Fruit fly (Drosophila melanogaster) whole organism, embryonic: ENCODE data around the gene CG43117.

Experiments used
- BtbVII ChIP-seq: fragments of 200-800 bp; sonication (Bioruptor generic); optimal IDR thresholded peaks from 3 replicates; lab custom pipeline; 2017; ENCODE audit warnings: missing biosample characterization, mild to moderate bottlenecking, missing genetic modification characterization
- CG10543 ChIP-seq: fragments of 200-800 bp; sonication (Bioruptor generic); optimal IDR thresholded peaks from 3 replicates; lab custom pipeline; 2017; ENCODE audit warnings: missing biosample characterization, mild to moderate bottlenecking, missing genetic modification characterization, moderate library complexity
- CG12155 ChIP-seq: fragments of 200-800 bp; sonication (Bioruptor generic); optimal IDR thresholded peaks from 3 replicates; lab custom pipeline; 2016; ENCODE audit warnings: missing biosample characterization, missing genetic modification characterization
- CG12236 ChIP-seq: fragments of 200-800 bp; sonication (Bioruptor generic); optimal IDR thresholded peaks from 2 replicates; lab custom pipeline; 2016; ENCODE audit warnings: missing biosample characterization, missing genetic modification characterization
- CG13287 ChIP-seq: fragments of 200-800 bp; sonication (Bioruptor generic); IDR thresholded peaks from 2 replicates; pipeline ENCODE4 v1.3.6; 2022; ENCODE audit warnings: missing biosample characterization, missing genetic modification characterization; ENCODE audit not compliant: partially characterized antibody
- CG14860 ChIP-seq: fragments of 200-800 bp; sonication (Bioruptor generic); IDR thresholded peaks from 3 replicates; pipeline ENCODE4 v1.3.6; 2022; ENCODE audit warnings: missing biosample characterization, missing genetic modification characterization; ENCODE audit not compliant: partially characterized antibody
- CG3065 ChIP-seq: fragments of 200-800 bp; sonication (Bioruptor generic); optimal IDR thresholded peaks from 2 replicates; lab custom pipeline; 2016; ENCODE audit warnings: missing biosample characterization, missing genetic modification characterization
- CG31388 ChIP-seq: fragments of 200-800 bp; sonication (Bioruptor generic); optimal IDR thresholded peaks from 2 replicates; lab custom pipeline; 2016; ENCODE audit warnings: missing biosample characterization, missing genetic modification characterization
- CG33557 ChIP-seq: fragments of 200-800 bp; sonication (Bioruptor generic); optimal IDR thresholded peaks from 2 replicates; lab custom pipeline; 2019; ENCODE audit warnings: missing biosample characterization, mild to moderate bottlenecking, missing genetic modification characterization, moderate library complexity
- CG34376 ChIP-seq: fragments of 200-800 bp; sonication (Bioruptor generic); optimal IDR thresholded peaks from 2 replicates; lab custom pipeline; 2018; ENCODE audit warnings: missing biosample characterization, mild to moderate bottlenecking, missing genetic modification characterization
- CG4617 ChIP-seq: fragments of 200-800 bp; sonication (Bioruptor generic); optimal IDR thresholded peaks from 3 replicates; lab custom pipeline; 2016; ENCODE audit warnings: missing biosample characterization, missing genetic modification characterization, borderline replicate concordance
- CG6654 ChIP-seq: fragments of 200-800 bp; sonication (Bioruptor generic); optimal IDR thresholded peaks from 2 replicates; lab custom pipeline; 2017; ENCODE audit warnings: missing biosample characterization, mild to moderate bottlenecking, missing genetic modification characterization
- CG6689 ChIP-seq: fragments of 200-800 bp; sonication (Bioruptor generic); IDR thresholded peaks from 2 replicates; pipeline ENCODE4 v1.3.6; 2022; ENCODE audit warnings: missing biosample characterization, missing genetic modification characterization
- CG6813 ChIP-seq: fragments of 200-800 bp; sonication (Bioruptor generic); optimal IDR thresholded peaks from 2 replicates; lab custom pipeline; 2017; ENCODE audit warnings: missing biosample characterization, missing genetic modification characterization, mild to moderate bottlenecking, moderate library complexity, missing genetic modification reagents
- CG7271 ChIP-seq: fragments of 200-800 bp; sonication (Bioruptor generic); optimal IDR thresholded peaks from 2 replicates; lab custom pipeline; 2018; ENCODE audit warnings: missing biosample characterization, mild to moderate bottlenecking, missing genetic modification characterization, moderate library complexity
- CG7556 ChIP-seq: fragments of 200-800 bp; sonication (Bioruptor generic); optimal IDR thresholded peaks from 2 replicates; lab custom pipeline; 2017; ENCODE audit warnings: missing biosample characterization, mild to moderate bottlenecking, missing genetic modification characterization
- CG7963 ChIP-seq: fragments of 200-800 bp; sonication (Bioruptor generic); IDR thresholded peaks from 3 replicates; pipeline ENCODE4 v1.3.6; 2022; ENCODE audit warnings: missing biosample characterization, missing genetic modification characterization; ENCODE audit not compliant: partially characterized antibody
- CG9727 ChIP-seq: fragments of 200-800 bp; sonication (Bioruptor generic); optimal IDR thresholded peaks from 3 replicates; lab custom pipeline; 2017; ENCODE audit warnings: missing biosample characterization, mild to moderate bottlenecking, missing genetic modification characterization
- CG9817 ChIP-seq: fragments of 200-800 bp; sonication (Bioruptor generic); optimal IDR thresholded peaks from 2 replicates; lab custom pipeline; 2018; ENCODE audit warnings: missing biosample characterization, mild to moderate bottlenecking, missing genetic modification characterization, moderate library complexity
- Camta ChIP-seq: fragments of 200-800 bp; sonication (Bioruptor generic); optimal IDR thresholded peaks from 2 replicates; lab custom pipeline; 2016; ENCODE audit warnings: missing biosample characterization, missing genetic modification characterization
- Deaf1 ChIP-seq: fragments of 200-800 bp; optimal IDR thresholded peaks from 3 replicates; lab custom pipeline; 2019; ENCODE audit warnings: missing biosample characterization, mild to moderate bottlenecking, missing genetic modification characterization, moderate library complexity
- Doc3 ChIP-seq: fragments of 200-800 bp; sonication (Bioruptor generic); IDR thresholded peaks from 3 replicates; pipeline ENCODE4 v1.3.6; 2022; ENCODE audit warnings: missing biosample characterization, missing genetic modification characterization; ENCODE audit not compliant: partially characterized antibody
- Hey ChIP-seq: fragments of 200-800 bp; sonication (Bioruptor generic); optimal IDR thresholded peaks from 3 replicates; lab custom pipeline; 2018; ENCODE audit warnings: missing biosample characterization, mild to moderate bottlenecking, missing genetic modification characterization
- Neu2 ChIP-seq: fragments of 200-800 bp; sonication (Bioruptor generic); optimal IDR thresholded peaks from 3 replicates; lab custom pipeline; 2016; ENCODE audit warnings: missing biosample characterization, missing genetic modification characterization, borderline replicate concordance
- Oli ChIP-seq: fragments of 200-800 bp; sonication (Bioruptor generic); optimal IDR thresholded peaks from 2 replicates; lab custom pipeline; 2018; ENCODE audit warnings: missing biosample characterization, mild to moderate bottlenecking, missing genetic modification characterization, moderate library complexity
- PHDP ChIP-seq: fragments of 200-800 bp; sonication (Bioruptor generic); optimal IDR thresholded peaks from 3 replicates; lab custom pipeline; 2018; ENCODE audit warnings: missing biosample characterization, mild to moderate bottlenecking, missing genetic modification characterization, moderate library complexity
- Rx ChIP-seq: fragments of 200-800 bp; sonication (Bioruptor generic); IDR thresholded peaks from 2 replicates; pipeline ENCODE4 v1.3.6; 2022; ENCODE audit warnings: missing biosample characterization, missing genetic modification characterization
- Side ChIP-seq: fragments of 200-800 bp; sonication (Bioruptor generic); optimal IDR thresholded peaks from 2 replicates; lab custom pipeline; 2016; ENCODE audit warnings: missing biosample characterization, missing genetic modification characterization
- Six4 ChIP-seq: fragments of 200-800 bp; sonication (Bioruptor generic); optimal IDR thresholded peaks from 2 replicates; lab custom pipeline; 2016; ENCODE audit warnings: missing biosample characterization, missing genetic modification characterization
- az2 ChIP-seq: fragments of 200-800 bp; sonication (Bioruptor generic); optimal IDR thresholded peaks from 3 replicates; lab custom pipeline; 2016; ENCODE audit warnings: missing biosample characterization, missing genetic modification characterization
- chif ChIP-seq, 2 experiments: fragments of 200-800 bp; sonication (Bioruptor generic); optimal IDR thresholded peaks; 3 replicates each; lab custom pipeline; 2016; ENCODE audit warnings: missing biosample characterization in 2 of 2, missing genetic modification characterization in 2 of 2
- croc ChIP-seq: fragments of 200-800 bp; sonication (Bioruptor generic); conservative IDR thresholded peaks from 3 replicates; pipeline ENCODE4 v1.3.6; 2022; ENCODE audit warnings: missing biosample characterization, missing genetic modification characterization
- danr ChIP-seq: fragments of 200-800 bp; sonication (Bioruptor generic); IDR thresholded peaks from 2 replicates; pipeline ENCODE4 v1.3.6; 2022; ENCODE audit warnings: missing biosample characterization, missing genetic modification characterization
- dm ChIP-seq: fragments of 200-800 bp; sonication (Bioruptor generic); optimal IDR thresholded peaks from 3 replicates; lab custom pipeline; 2016; ENCODE audit warnings: missing biosample characterization, missing genetic modification characterization
- grau ChIP-seq: fragments of 200-800 bp; optimal IDR thresholded peaks from 3 replicates; lab custom pipeline; 2019; ENCODE audit warnings: missing biosample characterization, mild to moderate bottlenecking, missing genetic modification characterization, moderate library complexity
- ind ChIP-seq: fragments of 200-800 bp; sonication (Bioruptor generic); optimal IDR thresholded peaks from 3 replicates; lab custom pipeline; 2016; ENCODE audit warnings: missing biosample characterization, missing genetic modification characterization
- kni ChIP-seq: fragments of 200-800 bp; sonication (Bioruptor generic); optimal IDR thresholded peaks from 3 replicates; lab custom pipeline; 2017; ENCODE audit warnings: mild to moderate bottlenecking, missing biosample characterization, missing genetic modification reagents, missing genetic modification characterization
- lilli ChIP-seq: fragments of 200-800 bp; sonication (Bioruptor generic); optimal IDR thresholded peaks from 3 replicates; lab custom pipeline; 2016; ENCODE audit warnings: missing biosample characterization, missing genetic modification characterization
- maf-S ChIP-seq: fragments of 200-800 bp; sonication (Bioruptor generic); optimal IDR thresholded peaks from 2 replicates; lab custom pipeline; 2016; ENCODE audit warnings: missing biosample characterization, missing genetic modification characterization
- nmo ChIP-seq: fragments of 200-800 bp; sonication (Bioruptor generic); optimal IDR thresholded peaks from 2 replicates; lab custom pipeline; 2018; ENCODE audit warnings: missing biosample characterization, mild to moderate bottlenecking, missing genetic modification characterization, moderate library complexity
- pan ChIP-seq, 4 experiments: fragments of >200 bp in 3 of 4; fragments of 200-800 bp in 1 of 4; sonication (Bioruptor generic) in 1 of 4; optimal IDR thresholded peaks in 3 of 4; IDR thresholded peaks in 1 of 4; 2 replicates each; pipeline versions ENCODE4 v1.3.6 to Lab custom; 2017 to 2022; ENCODE audit warnings: missing biosample characterization in 2 of 4, missing genetic modification characterization in 2 of 4, mixed read lengths in 1 of 4
- peb ChIP-seq: fragments of 200-800 bp; sonication (Bioruptor generic); IDR thresholded peaks from 2 replicates; pipeline ENCODE4 v1.3.6; 2022; ENCODE audit warnings: missing biosample characterization, missing genetic modification characterization
- phol ChIP-seq: fragments of 200-800 bp; sonication (Bioruptor generic); optimal IDR thresholded peaks from 3 replicates; lab custom pipeline; 2018; ENCODE audit warnings: missing biosample characterization, mild to moderate bottlenecking, missing genetic modification characterization, moderate library complexity
- pita ChIP-seq: fragments of 200-800 bp; sonication (Bioruptor generic); optimal IDR thresholded peaks from 2 replicates; lab custom pipeline; 2017; ENCODE audit warnings: missing biosample characterization, mild to moderate bottlenecking, missing genetic modification characterization
- rib ChIP-seq: fragments of 200-800 bp; sonication (Bioruptor generic); IDR thresholded peaks from 2 replicates; pipeline ENCODE4 v1.3.6; 2022; ENCODE audit warnings: missing biosample characterization, missing genetic modification characterization
- salm ChIP-seq: fragments of 200-800 bp; sonication (Bioruptor generic); optimal IDR thresholded peaks from 2 replicates; lab custom pipeline; 2018; ENCODE audit warnings: missing biosample characterization, mild to moderate bottlenecking, missing genetic modification characterization
- sc ChIP-seq, 3 experiments: fragments of >200 bp in 2 of 3; fragments of 200-800 bp in 1 of 3; sonication (Bioruptor generic) in 1 of 3; optimal IDR thresholded peaks; 2 replicates in 2 of 3; 3 replicates in 1 of 3; lab custom pipeline; 2017; ENCODE audit warnings: mild to moderate bottlenecking in 1 of 3, missing biosample characterization in 1 of 3, missing genetic modification characterization in 1 of 3, missing genetic modification reagents in 1 of 3
- so ChIP-seq: fragments of 200-800 bp; sonication (Bioruptor generic); IDR thresholded peaks from 3 replicates; pipeline ENCODE4 v1.3.6; 2022; ENCODE audit warnings: missing biosample characterization, missing genetic modification characterization

The CG43117 gene

DNA sequence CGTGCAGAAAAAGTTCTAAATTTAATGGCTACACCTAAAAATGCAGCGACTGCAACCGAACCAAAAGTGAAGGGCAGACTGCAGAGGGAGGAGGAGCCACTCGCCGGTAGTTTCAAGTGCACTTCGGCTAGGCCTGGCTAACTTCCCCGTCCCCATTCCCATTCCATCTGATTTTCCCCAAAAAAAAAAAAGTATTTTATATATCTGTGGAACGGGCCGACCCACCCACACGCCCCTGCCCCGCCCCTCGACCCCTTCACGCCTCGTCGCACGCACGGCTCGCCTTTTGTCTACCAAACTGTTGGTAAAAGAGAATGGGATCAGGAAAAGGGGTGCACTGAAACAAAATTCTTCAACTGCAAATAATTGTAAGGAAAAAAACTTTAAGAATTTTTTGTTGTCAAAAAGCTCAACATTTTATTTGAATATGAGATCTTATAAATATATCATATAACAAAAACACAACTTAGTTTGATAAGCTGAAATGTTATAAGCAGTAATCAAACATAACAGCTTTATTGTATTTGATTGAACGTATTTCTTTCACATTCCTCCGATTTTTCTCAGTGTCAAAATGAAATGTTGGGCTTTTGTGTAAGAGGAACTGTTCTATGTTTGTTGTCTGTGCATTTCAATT is 10.6 kb upstream of the CG43117 start (continued):
- peak; percentile 42 for TF ChIP-seq az2 (GFP tag; lab: Kevin White, UChicago)
- TF ChIP-seq Doc3 (GFP tag; lab: Robert Waterston, UW): no peak
- TF ChIP-seq salm: no peak
- peak; percentile 20 for TF ChIP-seq CG6813
- no peak for TF ChIP-seq Neu2 (GFP tag; lab: Kevin White, UChicago)
- 0 out of 2 replicates have a peak, but pooled peaks have one; percentile 8 for TF ChIP-seq Rx
- TF ChIP-seq Oli: peak; percentile 55
- no peak for TF ChIP-seq chif (GFP tag; optimal IDR thresholded peaks at IDR 0.05; lab: Kevin White, UChicago)
- TF ChIP-seq CG3065 (GFP tag; lab: Kevin White, UChicago): no peak
- no peak for TF ChIP-seq CG7963 (GFP tag; lab: Robert Waterston, UW)
- no peak for TF ChIP-seq lilli (GFP tag; lab: Kevin White, UChicago)
- TF ChIP-seq kni (GFP tag; lab: Kevin White, UChicago): peak; percentile 1
- TF ChIP-seq peb (GFP tag; lab: Robert Waterston, UW): no peak
- no peak for TF ChIP-seq CG12236
- TF ChIP-seq rib (GFP tag; lab: Robert Waterston, UW): no peak
- TF ChIP-seq Camta (GFP tag; lab: Kevin White, UChicago): no peak
- TF ChIP-seq CG9727 (GFP tag; lab: Kevin White, UChicago): peak; percentile 45
- no peak for TF ChIP-seq CG33557 (GFP tag; lab: Kevin White, UChicago)
- no peak for TF ChIP-seq Hey (tag; lab: Kevin White, UChicago)
- peak; percentile 44; the same call in 2 of the 3 replicates for TF ChIP-seq croc (GFP tag; lab: Robert Waterston, UW)
- no peak for TF ChIP-seq dm (GFP tag; lab: Kevin White, UChicago)
- TF ChIP-seq CG31388 (GFP tag; lab: Kevin White, UChicago): no peak
- TF ChIP-seq CG13287 (GFP tag; lab: Robert Waterston, UW): no peak
- TF ChIP-seq CG6654: peak; percentile 41
- no peak for TF ChIP-seq BtbVII
- no peak for TF ChIP-seq CG7271 (tag; lab: Kevin White, UChicago)
- TF ChIP-seq CG4617 (GFP tag; lab: Kevin White, UChicago): no peak
- TF ChIP-seq pita (GFP tag; lab: Kevin White, UChicago): no peak
- peak; percentile 13 for TF ChIP-seq CG9817 (tag; lab: Kevin White, UChicago)
- no peak for TF ChIP-seq CG14860 (GFP tag; lab: Robert Waterston, UW)
- peak; percentile 35 for TF ChIP-seq ind (GFP tag; lab: Kevin White, UChicago)
- peak; percentile 62 for TF ChIP-seq CG7556 (GFP tag; lab: Kevin White, UChicago)
- TF ChIP-seq PHDP: peak; percentile 46
- 0 out of 3 replicates have a peak, but pooled peaks have one; percentile 34 for TF ChIP-seq so (GFP tag; lab: Robert Waterston, UW)
- no peak for TF ChIP-seq CG10543 (GFP tag; lab: Kevin White, UChicago)
- no peak for TF ChIP-seq Side (GFP tag; lab: Kevin White, UChicago)
- peak; percentile 89 for TF ChIP-seq nmo (GFP tag; lab: Kevin White, UChicago)
- peak; percentile 36 for TF ChIP-seq Deaf1 (tag; lab: Kevin White, UChicago)
- no peak for TF ChIP-seq sc (optimal IDR thresholded peaks at IDR 0.05; lab: Kevin White, UChicago)
- TF ChIP-seq sc (GFP tag; optimal IDR thresholded peaks at IDR 0.05; lab: Kevin White, UChicago): peak; percentile 28
- TF ChIP-seq pan (optimal IDR thresholded peaks at IDR 0.05; lab: Kevin White, UChicago): no peak
- TF ChIP-seq pan (GFP tag; optimal IDR thresholded peaks at IDR 0.05 in 1 of 2, IDR thresholded peaks at IDR 0.05 in 1 of 2): peak in 1 of 2 experiments; percentile 72
- peak; percentile 31 for TF ChIP-seq Six4
- TF ChIP-seq grau (tag; lab: Kevin White, UChicago): no peak
- TF ChIP-seq CG34376 (GFP tag; lab: Kevin White, UChicago): no peak
- 0 out of 2 replicates have a peak, but pooled peaks have one; percentile 31 for TF ChIP-seq danr (GFP tag; lab: Robert Waterston, UW)
- TF ChIP-seq phol (tag; lab: Kevin White, UChicago): peak; percentile 87
- peak; percentile 65 for TF ChIP-seq CG6689 (GFP tag; lab: Robert Waterston, UW)
- TF ChIP-seq CG12155 (GFP tag; lab: Kevin White, UChicago): no peak
- no peak for TF ChIP-seq maf-S
